Fruit fly (Drosophila melanogaster) whole organism, embryonic: ENCODE measurements around the gene CG10984.

Source experiments
- Atf3 ChIP-seq: fragments of 200-800 bp; sonication (Bioruptor generic); optimal IDR thresholded peaks from 3 replicates; lab custom pipeline; 2016; ENCODE audit warnings: missing biosample characterization, missing genetic modification characterization
- Blimp-1 ChIP-seq: fragments of 200-800 bp; sonication (Bioruptor generic); optimal IDR thresholded peaks from 3 replicates; lab custom pipeline; 2018; ENCODE audit warnings: missing biosample characterization, missing genetic modification characterization, mild to moderate bottlenecking, moderate library complexity, missing genetic modification reagents
- CG10959 ChIP-seq: fragments of 200-800 bp; sonication (Bioruptor generic); IDR thresholded peaks from 2 replicates; pipeline ENCODE4 v1.3.6; 2022; ENCODE audit warnings: missing biosample characterization, missing genetic modification characterization
- CG12219 ChIP-seq: fragments of 200-800 bp; sonication (Bioruptor generic); optimal IDR thresholded peaks from 3 replicates; lab custom pipeline; 2018; ENCODE audit warnings: missing biosample characterization, mild to moderate bottlenecking, missing genetic modification characterization
- CG12744 ChIP-seq: fragments of 200-800 bp; sonication (Bioruptor generic); optimal IDR thresholded peaks from 2 replicates; lab custom pipeline; 2016; ENCODE audit warnings: missing biosample characterization, missing genetic modification characterization
- CG12769 ChIP-seq: fragments of 200-800 bp; sonication (Bioruptor generic); optimal IDR thresholded peaks from 2 replicates; lab custom pipeline; 2019; ENCODE audit warnings: missing biosample characterization, mild to moderate bottlenecking, missing genetic modification characterization, moderate library complexity
- CG15269 ChIP-seq: fragments of 200-800 bp; sonication (Bioruptor generic); optimal IDR thresholded peaks from 2 replicates; lab custom pipeline; 2018; ENCODE audit warnings: missing biosample characterization, mild to moderate bottlenecking, missing genetic modification characterization, moderate library complexity
- CG1603 ChIP-seq: fragments of 200-800 bp; sonication (Bioruptor generic); optimal IDR thresholded peaks from 2 replicates; lab custom pipeline; 2019; ENCODE audit warnings: missing biosample characterization, mild to moderate bottlenecking, missing genetic modification characterization, moderate library complexity
- CG16815 ChIP-seq: fragments of 200-800 bp; sonication (Bioruptor generic); optimal IDR thresholded peaks from 3 replicates; lab custom pipeline; 2017; ENCODE audit warnings: missing biosample characterization, mild to moderate bottlenecking, missing genetic modification characterization
- CG16863 ChIP-seq: fragments of 200-800 bp; sonication (Bioruptor generic); optimal IDR thresholded peaks from 3 replicates; lab custom pipeline; 2016; ENCODE audit warnings: missing biosample characterization, missing genetic modification characterization
- CG18262 ChIP-seq: fragments of 200-800 bp; optimal IDR thresholded peaks from 3 replicates; lab custom pipeline; 2019; ENCODE audit warnings: missing biosample characterization, mild to moderate bottlenecking, missing genetic modification characterization, moderate library complexity
- CG18599 ChIP-seq: fragments of 200-800 bp; sonication (Bioruptor generic); optimal IDR thresholded peaks from 3 replicates; lab custom pipeline; 2017; ENCODE audit warnings: missing biosample characterization, missing genetic modification characterization, mild to moderate bottlenecking, moderate library complexity, missing genetic modification reagents
- CG30403 ChIP-seq: fragments of 200-800 bp; sonication (Bioruptor generic); optimal IDR thresholded peaks from 3 replicates; lab custom pipeline; 2016; ENCODE audit warnings: missing biosample characterization, missing genetic modification characterization
- CG31224 ChIP-seq: fragments of 200-800 bp; sonication (Bioruptor generic); IDR thresholded peaks from 2 replicates; pipeline ENCODE4 v1.3.6; 2022; ENCODE audit warnings: missing biosample characterization, missing genetic modification characterization
- CG3163 ChIP-seq: fragments of 200-800 bp; sonication (Bioruptor generic); optimal IDR thresholded peaks from 3 replicates; lab custom pipeline; 2016; ENCODE audit warnings: missing biosample characterization, missing genetic modification characterization
- CG3847 ChIP-seq: fragments of 200-800 bp; sonication (Bioruptor generic); IDR thresholded peaks from 2 replicates; pipeline ENCODE4 v1.3.6; 2022; ENCODE audit warnings: missing biosample characterization, missing genetic modification characterization
- CG7745 ChIP-seq: fragments of 200-800 bp; sonication (Bioruptor generic); optimal IDR thresholded peaks from 2 replicates; lab custom pipeline; 2018; ENCODE audit warnings: missing biosample characterization, mild to moderate bottlenecking, missing genetic modification characterization, moderate library complexity
- CG7786 ChIP-seq: fragments of 200-800 bp; sonication (Bioruptor generic); optimal IDR thresholded peaks from 2 replicates; lab custom pipeline; 2016; ENCODE audit warnings: missing biosample characterization, missing genetic modification characterization
- CG8944 ChIP-seq: fragments of 200-800 bp; sonication (Bioruptor generic); optimal IDR thresholded peaks from 3 replicates; lab custom pipeline; 2016; ENCODE audit warnings: missing biosample characterization, missing genetic modification characterization
- CG9727 ChIP-seq: fragments of 200-800 bp; sonication (Bioruptor generic); optimal IDR thresholded peaks from 3 replicates; lab custom pipeline; 2017; ENCODE audit warnings: missing biosample characterization, mild to moderate bottlenecking, missing genetic modification characterization
- Chrac-16 ChIP-seq: fragments of 200-800 bp; sonication (Bioruptor generic); optimal IDR thresholded peaks from 3 replicates; lab custom pipeline; 2016; ENCODE audit warnings: missing biosample characterization, missing genetic modification characterization
- Dll ChIP-seq: fragments of 200-800 bp; sonication (Bioruptor generic); IDR thresholded peaks from 4 replicates; pipeline ENCODE4 v1.3.6; 2022; ENCODE audit warnings: missing biosample characterization, missing genetic modification characterization; ENCODE audit not compliant: partially characterized antibody
- Dp ChIP-seq: fragments of 200-800 bp; sonication (Bioruptor generic); optimal IDR thresholded peaks from 2 replicates; lab custom pipeline; 2018; ENCODE audit warnings: missing biosample characterization, mild to moderate bottlenecking, missing genetic modification characterization, moderate library complexity
- E2f1 ChIP-seq: fragments of 200-800 bp; sonication (Bioruptor generic); IDR thresholded peaks from 2 replicates; pipeline ENCODE4 v1.3.6; 2022; ENCODE audit warnings: missing biosample characterization, missing genetic modification characterization
- Elba2 ChIP-seq: fragments of 200-800 bp; sonication (Bioruptor generic); optimal IDR thresholded peaks from 3 replicates; lab custom pipeline; 2016; ENCODE audit warnings: missing biosample characterization, missing genetic modification characterization
- Hey ChIP-seq: fragments of 200-800 bp; sonication (Bioruptor generic); optimal IDR thresholded peaks from 3 replicates; lab custom pipeline; 2018; ENCODE audit warnings: missing biosample characterization, mild to moderate bottlenecking, missing genetic modification characterization
- Hsf ChIP-seq: fragments of 200-800 bp; sonication (Bioruptor generic); optimal IDR thresholded peaks from 3 replicates; lab custom pipeline; 2016; ENCODE audit warnings: missing biosample characterization, missing genetic modification characterization
- Med ChIP-seq: fragments of 200-800 bp; sonication (Bioruptor generic); peaks from one replicate; lab custom pipeline; 2016; ENCODE audit warnings: missing biosample characterization, missing genetic modification characterization, mild to moderate bottlenecking, inconsistent platforms, moderate library complexity
- Meics ChIP-seq: fragments of 200-800 bp; sonication (Bioruptor generic); optimal IDR thresholded peaks from 2 replicates; lab custom pipeline; 2017; ENCODE audit warnings: missing biosample characterization, mild to moderate bottlenecking, missing genetic modification characterization
- Mes4 ChIP-seq: fragments of 200-800 bp; sonication (Bioruptor generic); optimal IDR thresholded peaks from 2 replicates; lab custom pipeline; 2016; ENCODE audit warnings: missing biosample characterization, missing genetic modification characterization
- NK7.1 ChIP-seq: fragments of 200-800 bp; sonication (Bioruptor generic); optimal IDR thresholded peaks from 3 replicates; lab custom pipeline; 2016; ENCODE audit warnings: missing biosample characterization, missing genetic modification characterization
- NfI ChIP-seq: fragments of 200-800 bp; sonication (Bioruptor generic); optimal IDR thresholded peaks from 3 replicates; lab custom pipeline; 2018; ENCODE audit warnings: missing biosample characterization, mild to moderate bottlenecking, missing genetic modification characterization, moderate library complexity
- Sox102F ChIP-seq: fragments of 200-800 bp; sonication (Bioruptor generic); optimal IDR thresholded peaks from 2 replicates; lab custom pipeline; 2018; ENCODE audit warnings: missing biosample characterization, mild to moderate bottlenecking, missing genetic modification characterization, moderate library complexity
- amos ChIP-seq: fragments of 200-800 bp; sonication (Bioruptor generic); IDR thresholded peaks from 2 replicates; pipeline ENCODE4 v1.3.6; 2022; ENCODE audit warnings: missing biosample characterization, missing genetic modification characterization; ENCODE audit not compliant: partially characterized antibody
- bsh ChIP-seq, 2 experiments: fragments of 200-800 bp; sonication (Bioruptor generic); optimal IDR thresholded peaks; 2 replicates each; lab custom pipeline; 2017 to 2018; ENCODE audit warnings: mild to moderate bottlenecking in 2 of 2, missing biosample characterization in 2 of 2, missing genetic modification characterization in 2 of 2, moderate library complexity in 1 of 2
- chm ChIP-seq: fragments of 200-800 bp; sonication (Bioruptor generic); IDR thresholded peaks from 2 replicates; pipeline ENCODE4 v1.3.6; 2022; ENCODE audit warnings: missing biosample characterization, missing genetic modification characterization
- dmrt99B ChIP-seq: fragments of 200-800 bp; sonication (Bioruptor generic); optimal IDR thresholded peaks from 2 replicates; lab custom pipeline; 2018; ENCODE audit warnings: missing biosample characterization, mild to moderate bottlenecking, missing genetic modification characterization, moderate library complexity
- fru ChIP-seq: fragments of >200 bp; optimal IDR thresholded peaks from 2 replicates; lab custom pipeline; 2017
- grau ChIP-seq: fragments of 200-800 bp; optimal IDR thresholded peaks from 3 replicates; lab custom pipeline; 2019; ENCODE audit warnings: missing biosample characterization, mild to moderate bottlenecking, missing genetic modification characterization, moderate library complexity
- grn ChIP-seq: fragments of 200-800 bp; sonication (Bioruptor generic); optimal IDR thresholded peaks from 3 replicates; lab custom pipeline; 2017; ENCODE audit warnings: missing biosample characterization, missing genetic modification characterization
- hbn ChIP-seq: fragments of 200-800 bp; sonication (Bioruptor generic); IDR thresholded peaks from 2 replicates; pipeline ENCODE4 v1.3.6; 2022; ENCODE audit warnings: missing biosample characterization, missing genetic modification characterization; ENCODE audit not compliant: partially characterized antibody
- jumu ChIP-seq: fragments of 200-800 bp; sonication (Bioruptor generic); optimal IDR thresholded peaks from 3 replicates; lab custom pipeline; 2016; ENCODE audit warnings: missing biosample characterization, missing genetic modification characterization
- lola ChIP-seq, 3 experiments: fragments of >200 bp in 2 of 3; fragments of 200-800 bp in 1 of 3; sonication (Bioruptor generic) in 1 of 3; optimal IDR thresholded peaks; 2 replicates each; lab custom pipeline; 2017 to 2019; ENCODE audit warnings: missing biosample characterization in 3 of 3, missing genetic modification characterization in 3 of 3, mild to moderate bottlenecking in 1 of 3, moderate library complexity in 1 of 3
- pan ChIP-seq, 4 experiments: fragments of >200 bp in 3 of 4; fragments of 200-800 bp in 1 of 4; sonication (Bioruptor generic) in 1 of 4; optimal IDR thresholded peaks in 3 of 4; IDR thresholded peaks in 1 of 4; 2 replicates each; pipeline versions ENCODE4 v1.3.6 to Lab custom; 2017 to 2022; ENCODE audit warnings: missing biosample characterization in 2 of 4, missing genetic modification characterization in 2 of 4, mixed read lengths in 1 of 4
- prd ChIP-seq, 3 experiments: fragments of >200 bp in 2 of 3; fragments of 200-800 bp in 1 of 3; sonication (Bioruptor generic) in 1 of 3; optimal IDR thresholded peaks in 2 of 3; IDR thresholded peaks in 1 of 3; 2 replicates in 2 of 3; 3 replicates in 1 of 3; pipeline versions ENCODE4 v1.3.6 to Lab custom; 2017 to 2022; ENCODE audit warnings: missing biosample characterization in 1 of 3, missing genetic modification characterization in 1 of 3
- sr ChIP-seq: fragments of 200-800 bp; sonication (Bioruptor generic); IDR thresholded peaks from 3 replicates; pipeline ENCODE4 v1.3.6; 2022; ENCODE audit warnings: missing biosample characterization, missing genetic modification characterization
- sug ChIP-seq: fragments of 200-800 bp; optimal IDR thresholded peaks from 2 replicates; lab custom pipeline; 2019; ENCODE audit warnings: missing biosample characterization, mild to moderate bottlenecking, missing genetic modification characterization, moderate library complexity
- vnd ChIP-seq: fragments of 200-800 bp; sonication (Bioruptor generic); IDR thresholded peaks from 3 replicates; pipeline ENCODE4 v1.3.6; 2022; ENCODE audit warnings: missing biosample characterization, missing genetic modification characterization; ENCODE audit not compliant: partially characterized antibody
- wek ChIP-seq: fragments of 200-800 bp; sonication (Bioruptor generic); optimal IDR thresholded peaks from 3 replicates; lab custom pipeline; 2018; ENCODE audit warnings: missing biosample characterization, mild to moderate bottlenecking, missing genetic modification characterization, moderate library complexity

Gene CG10984

dm6 chr3L:12798795-12799311 lies 48.9 kb downstream of the CG10984 start (continued):
- TF ChIP-seq CG3163 = no peak
- peak; percentile 7 for TF ChIP-seq CG30403 (GFP tag; lab: Kevin White, UChicago)
- TF ChIP-seq CG18599 = peak; percentile 51
- TF ChIP-seq CG15269 (tag; lab: Kevin White, UChicago) = peak; percentile 2
- TF ChIP-seq dmrt99B (tag; lab: Kevin White, UChicago) = peak; percentile 16
- TF ChIP-seq CG12219 (GFP tag; lab: Kevin White, UChicago) = peak; percentile 12
- TF ChIP-seq Med (GFP tag; lab: Kevin White, UChicago) = peak; percentile 55
- peak; percentile 21 for TF ChIP-seq Meics (GFP tag; lab: Kevin White, UChicago)
- TF ChIP-seq CG3847 (GFP tag; lab: Robert Waterston, UW) = no peak
- no peak for TF ChIP-seq E2f1 (GFP tag; lab: Robert Waterston, UW)
- TF ChIP-seq bsh (GFP tag; optimal IDR thresholded peaks at IDR 0.05; lab: Kevin White, UChicago) = peak; percentile 12 to 21
- TF ChIP-seq jumu = peak; percentile 12
- peak; percentile 20 for TF ChIP-seq grau (tag; lab: Kevin White, UChicago)
- peak; percentile 24 for TF ChIP-seq NfI
- peak; percentile 48 for TF ChIP-seq Sox102F (GFP tag; lab: Kevin White, UChicago)
- TF ChIP-seq chm (GFP tag; lab: Robert Waterston, UW) = peak; percentile 20; the same call in 1 of the 2 replicates
- TF ChIP-seq sug (tag; lab: Kevin White, UChicago) = peak; percentile 22
- peak; percentile 5 for TF ChIP-seq CG1603 (tag; lab: Kevin White, UChicago)
- no peak for TF ChIP-seq CG16815 (GFP tag; lab: Kevin White, UChicago)
- no peak for TF ChIP-seq sr (GFP tag; lab: Robert Waterston, UW)
- no peak for TF ChIP-seq NK7.1 (GFP tag; lab: Kevin White, UChicago)
- TF ChIP-seq lola (GFP tag; optimal IDR thresholded peaks at IDR 0.05; lab: Kevin White, UChicago) = peak in 1 of 3 experiments; percentile 16
- no peak for TF ChIP-seq Chrac-16
- peak; percentile 54 for TF ChIP-seq CG12769 (tag; lab: Kevin White, UChicago)
- TF ChIP-seq pan (optimal IDR thresholded peaks at IDR 0.05; lab: Kevin White, UChicago) = no peak
- no peak for TF ChIP-seq pan (GFP tag; optimal IDR thresholded peaks at IDR 0.05 in 1 of 2, IDR thresholded peaks at IDR 0.05 in 1 of 2)
- no peak for TF ChIP-seq Hey
- TF ChIP-seq CG16863 (GFP tag; lab: Kevin White, UChicago) = peak; percentile 13
- no peak for TF ChIP-seq Mes4
- peak; percentile 23 for TF ChIP-seq CG9727 (GFP tag; lab: Kevin White, UChicago)
- TF ChIP-seq CG12744 (GFP tag; lab: Kevin White, UChicago) = no peak
- peak; percentile 35 for TF ChIP-seq grn (GFP tag; lab: Kevin White, UChicago)
- TF ChIP-seq fru (lab: Kevin White, UChicago) = no peak
- TF ChIP-seq CG18262 (tag; lab: Kevin White, UChicago) = peak; percentile 35
- no peak for TF ChIP-seq CG8944
- TF ChIP-seq amos (GFP tag; lab: Robert Waterston, UW) = no peak
- TF ChIP-seq Elba2 = no peak
- TF ChIP-seq CG7745 (tag; lab: Kevin White, UChicago) = no peak
- TF ChIP-seq CG7786 = no peak
- TF ChIP-seq Dll (GFP tag; lab: Robert Waterston, UW) = no peak
- TF ChIP-seq wek (GFP tag; lab: Kevin White, UChicago) = peak; percentile 37
- no peak for TF ChIP-seq Atf3 (GFP tag; lab: Kevin White, UChicago)
- no peak for TF ChIP-seq CG31224 (GFP tag; lab: Robert Waterston, UW)
- no peak for TF ChIP-seq vnd (GFP tag; lab: Robert Waterston, UW)
- TF ChIP-seq Hsf (GFP tag; lab: Kevin White, UChicago) = peak; percentile 10
- TF ChIP-seq Blimp-1 = peak; percentile 55
- no peak for TF ChIP-seq CG10959 (GFP tag; lab: Robert Waterston, UW)
- TF ChIP-seq Dp (GFP tag; lab: Kevin White, UChicago) = no peak
- TF ChIP-seq hbn (GFP tag; lab: Robert Waterston, UW) = no peak
- TF ChIP-seq prd (optimal IDR thresholded peaks at IDR 0.05; lab: Kevin White, UChicago) = no peak
- TF ChIP-seq prd (GFP tag; IDR thresholded peaks at IDR 0.05; lab: Robert Waterston, UW) = no peak
